Fruit fly (Drosophila melanogaster): ENCODE data around the gene Jon25Bii.

- TF ChIP-seq usp (GFP tag; optimal IDR thresholded peaks at IDR 0.05), result no peak
- TF ChIP-seq EcR (GFP tag; optimal IDR thresholded peaks at IDR 0.05), result no peak
- TF ChIP-seq psq (optimal IDR thresholded peaks at IDR 0.05), result no peak
- TF ChIP-seq pan (optimal IDR thresholded peaks at IDR 0.05), result no peak
- TF ChIP-seq CG8478 (optimal IDR thresholded peaks at IDR 0.05), result no peak
These were observed 5.2 kb upstream of the Jon25Bii start, which contains the start of gene CG34124 for dm6 chr2L:4958111-4958510.

All from whole organism.